Fruit fly (Drosophila melanogaster) whole organism, embryonic: ENCODE data around the gene CG3032.

Experiments
- ATbp ChIP-seq: fragments of 200-800 bp; sonication (Bioruptor generic); optimal IDR thresholded peaks from 2 replicates; lab custom pipeline; 2017; ENCODE audit warnings: missing biosample characterization, mild to moderate bottlenecking, missing genetic modification characterization, missing genetic modification reagents
- Adf1 ChIP-seq: fragments of 200-800 bp; sonication (Bioruptor generic); IDR thresholded peaks from 2 replicates; pipeline ENCODE4 v1.3.6; 2022; ENCODE audit warnings: missing biosample characterization, missing genetic modification characterization
- Aef1 ChIP-seq: fragments of 200-800 bp; sonication (Bioruptor generic); IDR thresholded peaks from 3 replicates; pipeline ENCODE4 v1.3.6; 2022; ENCODE audit warnings: missing biosample characterization, missing genetic modification characterization
- CG10431 ChIP-seq: fragments of 200-800 bp; sonication (Bioruptor generic); optimal IDR thresholded peaks from 3 replicates; lab custom pipeline; 2018; ENCODE audit warnings: missing biosample characterization, mild to moderate bottlenecking, missing genetic modification characterization
- CG12071 ChIP-seq: fragments of 200-800 bp; sonication (Bioruptor generic); optimal IDR thresholded peaks from 3 replicates; lab custom pipeline; 2018; ENCODE audit warnings: missing biosample characterization, mild to moderate bottlenecking, missing genetic modification characterization
- CG13424 ChIP-seq: fragments of 200-800 bp; sonication (Bioruptor generic); optimal IDR thresholded peaks from 2 replicates; lab custom pipeline; 2019; ENCODE audit warnings: missing biosample characterization, mild to moderate bottlenecking, missing genetic modification characterization, moderate library complexity
- CG13624 ChIP-seq: fragments of 200-800 bp; sonication (Bioruptor generic); optimal IDR thresholded peaks from 2 replicates; lab custom pipeline; 2016; ENCODE audit warnings: missing biosample characterization, missing genetic modification characterization
- CG14667 ChIP-seq: fragments of 200-800 bp; sonication (Bioruptor generic); IDR thresholded peaks from 2 replicates; pipeline ENCODE4 v1.3.6; 2022; ENCODE audit warnings: missing biosample characterization, missing genetic modification characterization
- CG17186 ChIP-seq: fragments of 200-800 bp; sonication (Bioruptor generic); optimal IDR thresholded peaks from 3 replicates; lab custom pipeline; 2017; ENCODE audit warnings: missing biosample characterization, missing genetic modification reagents, missing genetic modification characterization
- CG17361 ChIP-seq: fragments of 200-800 bp; sonication (Bioruptor generic); IDR thresholded peaks from 3 replicates; pipeline ENCODE4 v1.3.6; 2022; ENCODE audit warnings: missing biosample characterization, missing genetic modification characterization
- CG17568 ChIP-seq: fragments of 200-800 bp; sonication (Bioruptor generic); optimal IDR thresholded peaks from 2 replicates; lab custom pipeline; 2018; ENCODE audit warnings: missing biosample characterization, mild to moderate bottlenecking, missing genetic modification characterization, moderate library complexity
- CG2202 ChIP-seq: fragments of 200-800 bp; sonication (Bioruptor generic); optimal IDR thresholded peaks from 2 replicates; lab custom pipeline; 2018; ENCODE audit warnings: missing biosample characterization, mild to moderate bottlenecking, missing genetic modification characterization
- CG33557 ChIP-seq: fragments of 200-800 bp; sonication (Bioruptor generic); optimal IDR thresholded peaks from 2 replicates; lab custom pipeline; 2019; ENCODE audit warnings: missing biosample characterization, mild to moderate bottlenecking, missing genetic modification characterization, moderate library complexity
- CG3847 ChIP-seq: fragments of 200-800 bp; sonication (Bioruptor generic); IDR thresholded peaks from 2 replicates; pipeline ENCODE4 v1.3.6; 2022; ENCODE audit warnings: missing biosample characterization, missing genetic modification characterization
- CG4707 ChIP-seq: fragments of 200-800 bp; sonication (Bioruptor generic); optimal IDR thresholded peaks from 2 replicates; lab custom pipeline; 2018; ENCODE audit warnings: missing biosample characterization, mild to moderate bottlenecking, missing genetic modification characterization, moderate library complexity
- CG7271 ChIP-seq: fragments of 200-800 bp; sonication (Bioruptor generic); optimal IDR thresholded peaks from 2 replicates; lab custom pipeline; 2018; ENCODE audit warnings: missing biosample characterization, mild to moderate bottlenecking, missing genetic modification characterization, moderate library complexity
- CG7372 ChIP-seq: fragments of 200-800 bp; sonication (Bioruptor generic); IDR thresholded peaks from 2 replicates; pipeline ENCODE4 v1.3.6; 2022; ENCODE audit warnings: missing biosample characterization, missing genetic modification characterization
- CHES-1-like ChIP-seq: fragments of 200-800 bp; sonication (Bioruptor generic); optimal IDR thresholded peaks from 2 replicates; lab custom pipeline; 2016; ENCODE audit warnings: missing biosample characterization, missing genetic modification characterization
- D ChIP-seq, 2 experiments: fragments of 200-800 bp in 1 of 2; fragments of >200 bp in 1 of 2; sonication (Bioruptor generic) in 1 of 2; optimal IDR thresholded peaks; 2 replicates in 1 of 2; 3 replicates in 1 of 2; lab custom pipeline; 2017; ENCODE audit warnings: mild to moderate bottlenecking in 1 of 2, missing biosample characterization in 1 of 2, missing genetic modification characterization in 1 of 2, missing genetic modification reagents in 1 of 2
- Dp ChIP-seq: fragments of 200-800 bp; sonication (Bioruptor generic); optimal IDR thresholded peaks from 2 replicates; lab custom pipeline; 2018; ENCODE audit warnings: missing biosample characterization, mild to moderate bottlenecking, missing genetic modification characterization, moderate library complexity
- Ets97D ChIP-seq: fragments of 200-800 bp; sonication (Bioruptor generic); optimal IDR thresholded peaks from 3 replicates; lab custom pipeline; 2016; ENCODE audit warnings: missing biosample characterization, missing genetic modification characterization
- Hsf ChIP-seq: fragments of 200-800 bp; sonication (Bioruptor generic); optimal IDR thresholded peaks from 3 replicates; lab custom pipeline; 2016; ENCODE audit warnings: missing biosample characterization, missing genetic modification characterization
- Max ChIP-seq: fragments of 200-800 bp; sonication (Bioruptor generic); optimal IDR thresholded peaks from 2 replicates; lab custom pipeline; 2016; ENCODE audit warnings: missing biosample characterization, mild to moderate bottlenecking, missing genetic modification characterization
- Mes4 ChIP-seq: fragments of 200-800 bp; sonication (Bioruptor generic); optimal IDR thresholded peaks from 2 replicates; lab custom pipeline; 2016; ENCODE audit warnings: missing biosample characterization, missing genetic modification characterization
- Tbp ChIP-seq: fragments of >200 bp; optimal IDR thresholded peaks from 2 replicates; lab custom pipeline; 2018; ENCODE audit warnings: missing biosample characterization, missing genetic modification characterization
- Xbp1 ChIP-seq: fragments of 200-800 bp; sonication (Bioruptor generic); optimal IDR thresholded peaks from 3 replicates; lab custom pipeline; 2016; ENCODE audit warnings: missing biosample characterization, mild to moderate bottlenecking, missing genetic modification characterization
- az2 ChIP-seq: fragments of 200-800 bp; sonication (Bioruptor generic); optimal IDR thresholded peaks from 3 replicates; lab custom pipeline; 2016; ENCODE audit warnings: missing biosample characterization, missing genetic modification characterization
- bigmax ChIP-seq: fragments of 200-800 bp; sonication (Bioruptor generic); optimal IDR thresholded peaks from 2 replicates; lab custom pipeline; 2018; ENCODE audit warnings: missing biosample characterization, mild to moderate bottlenecking, missing genetic modification characterization
- br ChIP-seq: fragments of >200 bp; optimal IDR thresholded peaks from 2 replicates; lab custom pipeline; 2017
- btn ChIP-seq: fragments of 200-800 bp; sonication (Bioruptor generic); optimal IDR thresholded peaks from 2 replicates; lab custom pipeline; 2016; ENCODE audit warnings: missing biosample characterization, missing genetic modification characterization
- chinmo ChIP-seq: fragments of 200-800 bp; sonication (Bioruptor generic); IDR thresholded peaks from 4 replicates; pipeline ENCODE4 v1.3.6; 2022; ENCODE audit warnings: missing biosample characterization, missing genetic modification characterization; ENCODE audit not compliant: partially characterized antibody
- cwo ChIP-seq: fragments of 200-800 bp; sonication (Bioruptor generic); optimal IDR thresholded peaks from 3 replicates; lab custom pipeline; 2017; ENCODE audit warnings: missing biosample characterization, missing genetic modification characterization, mild to moderate bottlenecking, moderate library complexity, missing genetic modification reagents
- dmrt99B ChIP-seq: fragments of 200-800 bp; sonication (Bioruptor generic); optimal IDR thresholded peaks from 2 replicates; lab custom pipeline; 2018; ENCODE audit warnings: missing biosample characterization, mild to moderate bottlenecking, missing genetic modification characterization, moderate library complexity
- ems ChIP-seq: fragments of 200-800 bp; sonication (Bioruptor generic); optimal IDR thresholded peaks from 3 replicates; lab custom pipeline; 2016; ENCODE audit warnings: missing biosample characterization, missing genetic modification characterization
- gfzf ChIP-seq: fragments of 200-800 bp; sonication (Bioruptor generic); optimal IDR thresholded peaks from 2 replicates; lab custom pipeline; 2016; ENCODE audit warnings: missing biosample characterization, mild to moderate bottlenecking, missing genetic modification characterization, moderate library complexity
- lab ChIP-seq: fragments of 200-800 bp; sonication (Bioruptor generic); optimal IDR thresholded peaks from 3 replicates; lab custom pipeline; 2017; ENCODE audit warnings: missing biosample characterization, missing genetic modification characterization, mild to moderate bottlenecking, moderate library complexity, missing genetic modification reagents
- luna ChIP-seq: fragments of 200-800 bp; sonication (Bioruptor generic); optimal IDR thresholded peaks from 2 replicates; lab custom pipeline; 2016; ENCODE audit warnings: missing biosample characterization, missing genetic modification characterization
- otp ChIP-seq: fragments of 200-800 bp; sonication (Bioruptor generic); IDR thresholded peaks from 3 replicates; pipeline ENCODE4, ENCODE4 v1.3.6; 2022; ENCODE audit warnings: missing biosample characterization, missing genetic modification characterization
- phol ChIP-seq: fragments of 200-800 bp; sonication (Bioruptor generic); optimal IDR thresholded peaks from 3 replicates; lab custom pipeline; 2018; ENCODE audit warnings: missing biosample characterization, mild to moderate bottlenecking, missing genetic modification characterization, moderate library complexity
- pzg ChIP-seq: fragments of 200-800 bp; sonication (Bioruptor generic); optimal IDR thresholded peaks from 3 replicates; lab custom pipeline; 2018; ENCODE audit warnings: missing biosample characterization, mild to moderate bottlenecking, missing genetic modification characterization, moderate library complexity
- sc ChIP-seq, 3 experiments: fragments of >200 bp in 2 of 3; fragments of 200-800 bp in 1 of 3; sonication (Bioruptor generic) in 1 of 3; optimal IDR thresholded peaks; 2 replicates in 2 of 3; 3 replicates in 1 of 3; lab custom pipeline; 2017; ENCODE audit warnings: mild to moderate bottlenecking in 1 of 3, missing biosample characterization in 1 of 3, missing genetic modification characterization in 1 of 3, missing genetic modification reagents in 1 of 3
- sr ChIP-seq: fragments of 200-800 bp; sonication (Bioruptor generic); IDR thresholded peaks from 3 replicates; pipeline ENCODE4 v1.3.6; 2022; ENCODE audit warnings: missing biosample characterization, missing genetic modification characterization
- sug ChIP-seq: fragments of 200-800 bp; optimal IDR thresholded peaks from 2 replicates; lab custom pipeline; 2019; ENCODE audit warnings: missing biosample characterization, mild to moderate bottlenecking, missing genetic modification characterization, moderate library complexity
- tap ChIP-seq: fragments of 200-800 bp; optimal IDR thresholded peaks from 3 replicates; lab custom pipeline; 2019; ENCODE audit warnings: missing biosample characterization, mild to moderate bottlenecking, missing genetic modification characterization, moderate library complexity
- toy ChIP-seq: fragments of 200-800 bp; sonication (Bioruptor generic); IDR thresholded peaks from 2 replicates; pipeline ENCODE4 v1.3.6; 2022; ENCODE audit warnings: missing biosample characterization, missing genetic modification characterization
- tx ChIP-seq: fragments of 200-800 bp; sonication (Bioruptor generic); optimal IDR thresholded peaks from 2 replicates; lab custom pipeline; 2016; ENCODE audit warnings: missing biosample characterization, missing genetic modification characterization
- vnd ChIP-seq: fragments of 200-800 bp; sonication (Bioruptor generic); IDR thresholded peaks from 3 replicates; pipeline ENCODE4 v1.3.6; 2022; ENCODE audit warnings: missing biosample characterization, missing genetic modification characterization; ENCODE audit not compliant: partially characterized antibody
- wor ChIP-seq: fragments of 200-800 bp; sonication (Bioruptor generic); IDR thresholded peaks from 2 replicates; pipeline ENCODE4 v1.3.6; 2022; ENCODE audit warnings: missing biosample characterization, missing genetic modification characterization

CG3032 gene

DNA sequence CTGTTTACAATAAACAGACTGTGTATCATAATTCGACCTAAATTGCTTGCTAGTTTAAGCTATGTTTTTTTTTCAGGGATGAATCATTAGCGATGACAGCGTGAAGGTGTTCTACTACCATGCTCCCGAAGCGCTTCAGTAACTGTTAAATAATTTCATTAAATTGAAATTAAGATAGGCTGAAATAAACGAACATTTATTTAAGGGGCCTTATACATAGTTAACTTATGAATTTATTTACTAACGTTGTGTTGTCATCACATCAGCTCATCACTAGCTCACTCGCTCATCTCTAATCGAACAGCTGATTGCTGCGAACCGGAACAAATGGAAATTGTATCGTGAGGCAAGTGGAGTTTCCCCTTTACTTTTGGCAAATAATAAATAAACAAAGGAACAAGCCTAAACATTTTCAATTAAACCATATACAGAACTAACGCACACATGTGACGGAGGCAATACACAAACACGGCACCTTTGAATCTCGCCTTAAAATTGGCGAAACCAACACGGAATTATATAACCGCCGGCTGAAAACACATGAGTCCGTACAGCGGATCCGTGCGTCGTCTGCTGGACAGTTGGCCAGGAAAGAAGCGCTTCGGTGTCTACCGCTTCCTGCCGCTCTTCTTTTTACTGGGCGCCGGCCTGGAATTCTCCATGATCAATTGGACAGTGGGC, 2.5 kb downstream of the CG3032 start, which contains the start of the genes cm, sloth1 and sloth2 (continued):
- TF ChIP-seq cwo (GFP tag; lab: Kevin White, UChicago) (peak; percentile 54), sc (optimal IDR thresholded peaks at IDR 0.05; lab: Kevin White, UChicago) (no peak), sc (GFP tag; optimal IDR thresholded peaks at IDR 0.05; lab: Kevin White, UChicago) (peak; percentile 18), CHES-1-like (GFP tag; lab: Kevin White, UChicago) (peak; percentile 86), Dp (no peak), Max (GFP tag; lab: Kevin White, UChicago) (peak; percentile 76), Ets97D (peak; percentile 86), tap (tag; lab: Kevin White, UChicago) (peak; percentile 73), D (optimal IDR thresholded peaks at IDR 0.05; lab: Kevin White, UChicago) (no peak), D (GFP tag; optimal IDR thresholded peaks at IDR 0.05; lab: Kevin White, UChicago) (peak; percentile 63), CG17568 (GFP tag; lab: Kevin White, UChicago) (peak; percentile 76), gfzf (GFP tag; lab: Kevin White, UChicago) (peak; percentile 34), btn (GFP tag; lab: Kevin White, UChicago) (peak; percentile 48), bigmax (GFP tag; lab: Kevin White, UChicago) (no peak), br (lab: Kevin White, UChicago) (no peak), az2 (GFP tag; lab: Kevin White, UChicago) (peak; percentile 91), CG13624 (GFP tag; lab: Kevin White, UChicago) (peak; percentile 83), CG12071 (GFP tag; lab: Kevin White, UChicago) (peak; percentile 55), wor (GFP tag; lab: Robert Waterston, UW) (peak; percentile 77), CG10431 (GFP tag; lab: Kevin White, UChicago) (peak; percentile 31), pzg (peak; percentile 53), Tbp (GFP tag; lab: Kevin White, UChicago) (no peak), lab (peak; percentile 85), Mes4 (GFP tag; lab: Kevin White, UChicago) (peak; percentile 80), CG13424 (peak; percentile 92), CG7271 (tag; lab: Kevin White, UChicago) (peak; percentile 69), CG4707 (GFP tag; lab: Kevin White, UChicago) (peak; percentile 46), CG2202 (tag; lab: Kevin White, UChicago) (peak; percentile 80), CG7372 (peak; percentile 63), sug (peak; percentile 85), CG33557 (GFP tag; lab: Kevin White, UChicago) (peak; percentile 81), Adf1 (GFP tag; lab: Robert Waterston, UW) (peak; percentile 39), vnd (peak; percentile 77), CG3847 (GFP tag; lab: Robert Waterston, UW) (peak; percentile 87), ATbp (GFP tag; lab: Kevin White, UChicago) (peak; percentile 59), otp (peak; percentile 73), CG17186 (GFP tag; lab: Kevin White, UChicago) (no peak), Aef1 (peak; percentile 87), CG14667 (GFP tag; lab: Robert Waterston, UW) (peak; percentile 74), dmrt99B (peak; percentile 80), toy (GFP tag; lab: Robert Waterston, UW) (peak; percentile 59; the same call in 1 of the 2 replicates), sr (no peak), ems (peak; percentile 80), phol (peak; percentile 83), chinmo (0 out of 4 replicates have a peak, but pooled peaks have one; percentile 42), CG17361 (GFP tag; lab: Robert Waterston, UW) (peak; percentile 73), luna (GFP tag; lab: Kevin White, UChicago) (peak; percentile 63), Hsf (GFP tag; lab: Kevin White, UChicago) (peak; percentile 92), Xbp1 (GFP tag; lab: Kevin White, UChicago) (peak; percentile 93), tx (GFP tag; lab: Kevin White, UChicago) (peak; percentile 89)
